Worm (Caenorhabditis elegans) whole organism, L1 larva: ENCODE measurements around the gene T05C12.9.

Source experiments
- C04F5.9 ChIP-seq: sonication (generic microtip); optimal IDR thresholded peaks from 2 replicates; lab custom pipeline; 2016; ENCODE audit warnings: missing genetic modification characterization, missing compliant biosample characterization
- C16A3.4 ChIP-seq: fragments of 150-350 bp; optimal IDR thresholded peaks from 2 replicates; lab custom pipeline; 2014; ENCODE audit warnings: missing biosample characterization, missing genetic modification characterization
- F16B12.6 ChIP-seq: fragments of 150-350 bp; optimal IDR thresholded peaks from 2 replicates; lab custom pipeline; 2014; ENCODE audit warnings: missing biosample characterization, missing genetic modification characterization
- blmp-1 ChIP-seq: fragments of 150-350 bp; optimal IDR thresholded peaks from 2 replicates; lab custom pipeline; 2014; ENCODE audit warnings: missing biosample characterization, missing genetic modification characterization
- ceh-63 ChIP-seq: fragments of 200-800 bp; sonication (Bioruptor generic); optimal IDR thresholded peaks from 2 replicates; lab custom pipeline; 2018; ENCODE audit warnings: mild to moderate bottlenecking, missing genetic modification characterization, missing compliant biosample characterization
- ceh-8 ChIP-seq: fragments of 200-800 bp; sonication (Bioruptor generic); optimal IDR thresholded peaks from 2 replicates; lab custom pipeline; 2018; ENCODE audit warnings: mild to moderate bottlenecking, missing genetic modification characterization, moderate library complexity, missing compliant biosample characterization
- ceh-82 ChIP-seq, 3 experiments: fragments of 150-350 bp in 1 of 3; sonication (generic microtip) in 2 of 3; optimal IDR thresholded peaks; 2 replicates each; lab custom pipeline; 2014 to 2017; ENCODE audit warnings: missing biosample characterization in 3 of 3, missing genetic modification characterization in 3 of 3
- ces-1 ChIP-seq: fragments of 150-350 bp; optimal IDR thresholded peaks from 2 replicates; lab custom pipeline; 2014; ENCODE audit warnings: missing biosample characterization, missing genetic modification reagents, missing genetic modification characterization
- dpl-1 ChIP-seq, 3 experiments: fragments of 150-350 bp in 2 of 3; sonication (generic microtip) in 1 of 3; optimal IDR thresholded peaks; 2 replicates each; lab custom pipeline; 2014 to 2017; ENCODE audit warnings: missing biosample characterization in 3 of 3, missing genetic modification characterization in 3 of 3, missing genetic modification reagents in 3 of 3
- dsc-1 ChIP-seq: sonication (generic microtip); optimal IDR thresholded peaks from 2 replicates; lab custom pipeline; 2016; ENCODE audit warnings: mild to moderate bottlenecking, missing genetic modification characterization, missing compliant biosample characterization
- efl-1 ChIP-seq, 4 experiments: fragments of 150-350 bp; optimal IDR thresholded peaks in 3 of 4; peaks in 1 of 4; 1 replicate in 1 of 4; 2 replicates in 3 of 4; lab custom pipeline; 2014; ENCODE audit warnings: missing biosample characterization in 2 of 4, missing genetic modification characterization in 2 of 4, missing genetic modification reagents in 2 of 4
- efl-3 ChIP-seq: fragments of 200-800 bp; sonication (Bioruptor generic); optimal IDR thresholded peaks from 2 replicates; lab custom pipeline; 2018; ENCODE audit warnings: mild to moderate bottlenecking, missing genetic modification characterization, missing compliant biosample characterization
- elt-2 ChIP-seq: sonication (generic microtip); optimal IDR thresholded peaks from 2 replicates; lab custom pipeline; 2016; ENCODE audit warnings: missing genetic modification characterization, mild to moderate bottlenecking, inconsistent platforms, missing compliant biosample characterization, missing genetic modification reagents
- elt-3 ChIP-seq, 6 experiments: fragments of 150-350 bp in 1 of 6; sonication (generic microtip); optimal IDR thresholded peaks; 2 replicates each; lab custom pipeline; 2017 to 2018; ENCODE audit warnings: missing biosample characterization in 6 of 6, missing genetic modification characterization in 6 of 6, inconsistent platforms in 1 of 6
- ets-5 ChIP-seq: fragments of 200-800 bp; sonication (Bioruptor generic); IDR thresholded peaks from 2 replicates; pipeline ENCODE4 v1.3.6; 2022; ENCODE audit warnings: missing genetic modification characterization, missing compliant biosample characterization
- fkh-4 ChIP-seq: sonication (generic microtip); optimal IDR thresholded peaks from 2 replicates; lab custom pipeline; 2016; ENCODE audit warnings: missing compliant biosample characterization, missing genetic modification characterization, borderline replicate concordance
- grh-1 ChIP-seq: fragments of 200-800 bp; sonication (Bioruptor generic); IDR thresholded peaks from 2 replicates; pipeline ENCODE4 v1.3.6; 2022; ENCODE audit warnings: missing genetic modification reagents, missing genetic modification characterization, missing compliant biosample characterization
- hlh-17 ChIP-seq: fragments of 200-800 bp; sonication (Bioruptor generic); optimal IDR thresholded peaks from 2 replicates; lab custom pipeline; 2018; ENCODE audit warnings: missing genetic modification characterization, mild to moderate bottlenecking, missing compliant biosample characterization, moderate library complexity, borderline replicate concordance
- jun-1 ChIP-seq: fragments of 150-350 bp; optimal IDR thresholded peaks from 2 replicates; lab custom pipeline; 2014; ENCODE audit warnings: missing biosample characterization, missing genetic modification reagents, missing genetic modification characterization
- lin-14 ChIP-seq: fragments of 200-800 bp; sonication (Bioruptor generic); optimal IDR thresholded peaks from 2 replicates; lab custom pipeline; 2018; ENCODE audit warnings: mild to moderate bottlenecking, missing genetic modification characterization, moderate library complexity, missing compliant biosample characterization
- lin-15B ChIP-seq: fragments of 150-350 bp; sonication (generic microtip); optimal IDR thresholded peaks from 3 replicates; lab custom pipeline; 2014; ENCODE audit warnings: missing biosample characterization, missing genetic modification characterization
- lin-39 ChIP-seq: fragments of 150-350 bp; optimal IDR thresholded peaks from 2 replicates; lab custom pipeline; 2014; ENCODE audit warnings: missing biosample characterization, missing genetic modification reagents, missing genetic modification characterization
- lsy-2 ChIP-seq, 2 experiments: fragments of 150-350 bp; optimal IDR thresholded peaks; 2 replicates each; lab custom pipeline; 2014; ENCODE audit warnings: missing biosample characterization in 2 of 2, missing genetic modification characterization in 2 of 2
- mdl-1 ChIP-seq, 2 experiments: fragments of 150-350 bp; optimal IDR thresholded peaks; 2 replicates each; lab custom pipeline; 2014 to 2017; ENCODE audit warnings: missing biosample characterization in 2 of 2, missing genetic modification characterization in 2 of 2, inconsistent platforms in 1 of 2
- mef-2 ChIP-seq: fragments of 150-350 bp; optimal IDR thresholded peaks from 2 replicates; lab custom pipeline; 2014; ENCODE audit warnings: missing biosample characterization, missing genetic modification characterization
- mep-1 ChIP-seq: fragments of 150-350 bp; optimal IDR thresholded peaks from 2 replicates; lab custom pipeline; 2014; ENCODE audit warnings: missing biosample characterization, missing genetic modification characterization
- nhr-12 ChIP-seq: sonication (generic microtip); optimal IDR thresholded peaks from 2 replicates; lab custom pipeline; 2017; ENCODE audit warnings: missing biosample characterization, missing genetic modification characterization
- nhr-19 ChIP-seq: fragments of 200-800 bp; sonication (Bioruptor generic); conservative IDR thresholded peaks from 2 replicates; pipeline ENCODE4 v1.3.6; 2022; ENCODE audit warnings: missing genetic modification characterization, missing compliant biosample characterization
- nhr-20 ChIP-seq: sonication (generic microtip); optimal IDR thresholded peaks from 2 replicates; lab custom pipeline; 2016; ENCODE audit warnings: mild to moderate bottlenecking, missing genetic modification characterization, missing compliant biosample characterization
- nhr-71 ChIP-seq: sonication (generic microtip); optimal IDR thresholded peaks from 2 replicates; lab custom pipeline; 2016; ENCODE audit warnings: mild to moderate bottlenecking, missing genetic modification characterization, moderate library complexity, missing compliant biosample characterization
- nhr-77 ChIP-seq: fragments of 150-350 bp; optimal IDR thresholded peaks from 2 replicates; lab custom pipeline; 2014; ENCODE audit warnings: missing biosample characterization, missing genetic modification characterization
- nhr-84 ChIP-seq: sonication (generic microtip); optimal IDR thresholded peaks from 2 replicates; lab custom pipeline; 2017; ENCODE audit warnings: missing biosample characterization, missing genetic modification characterization
- nhr-85 ChIP-seq: sonication (generic microtip); peaks from one replicate; lab custom pipeline; 2016; ENCODE audit warnings: missing genetic modification characterization, inconsistent platforms, missing compliant biosample characterization
- pqm-1 ChIP-seq: sonication (generic microtip); optimal IDR thresholded peaks from 3 replicates; lab custom pipeline; 2017; ENCODE audit warnings: missing biosample characterization, missing genetic modification characterization
- rnt-1 ChIP-seq: sonication (generic microtip); optimal IDR thresholded peaks from 2 replicates; lab custom pipeline; 2016; ENCODE audit warnings: mild to moderate bottlenecking, missing genetic modification characterization, moderate library complexity, missing compliant biosample characterization
- skn-1 ChIP-seq: fragments of 150-350 bp; optimal IDR thresholded peaks from 2 replicates; lab custom pipeline; 2014; ENCODE audit warnings: missing biosample characterization, missing genetic modification characterization
- snu-23 ChIP-seq: sonication (generic microtip); optimal IDR thresholded peaks from 2 replicates; lab custom pipeline; 2016; ENCODE audit warnings: missing genetic modification characterization, missing compliant biosample characterization
- sptf-1 ChIP-seq: fragments of 150-350 bp; optimal IDR thresholded peaks from 2 replicates; lab custom pipeline; 2014; ENCODE audit warnings: missing biosample characterization, missing genetic modification characterization
- tbx-2 ChIP-seq: sonication (generic microtip); optimal IDR thresholded peaks from 2 replicates; lab custom pipeline; 2016; ENCODE audit warnings: missing genetic modification characterization, missing compliant biosample characterization
- tlp-1 ChIP-seq: fragments of 150-350 bp; optimal IDR thresholded peaks from 2 replicates; lab custom pipeline; 2014; ENCODE audit warnings: missing biosample characterization, missing genetic modification characterization
- unc-62 ChIP-seq: fragments of 150-350 bp; optimal IDR thresholded peaks from 2 replicates; lab custom pipeline; 2014; ENCODE audit warnings: missing biosample characterization, missing genetic modification reagents, missing genetic modification characterization
- unc-86 ChIP-seq: sonication (generic microtip); optimal IDR thresholded peaks from 2 replicates; lab custom pipeline; 2016; ENCODE audit warnings: missing genetic modification characterization, missing compliant biosample characterization
- vab-15 ChIP-seq: sonication (generic microtip); optimal IDR thresholded peaks from 2 replicates; lab custom pipeline; 2017; ENCODE audit warnings: missing genotype, mild to moderate bottlenecking, missing genetic modification characterization, missing compliant biosample characterization
- xbp-1 ChIP-seq: sonication (generic microtip); optimal IDR thresholded peaks from 2 replicates; lab custom pipeline; 2016; ENCODE audit warnings: missing genetic modification characterization, missing compliant biosample characterization
- zip-4 ChIP-seq: fragments of 200-800 bp; sonication (Bioruptor generic); optimal IDR thresholded peaks from 2 replicates; lab custom pipeline; 2018; ENCODE audit warnings: mild to moderate bottlenecking, missing genetic modification characterization, moderate library complexity, missing compliant biosample characterization
- ztf-11 ChIP-seq, 2 experiments: sonication (generic microtip); optimal IDR thresholded peaks; 2 replicates each; lab custom pipeline; 2016 to 2017; ENCODE audit warnings: missing genetic modification characterization in 2 of 2, missing biosample characterization in 1 of 2, missing compliant biosample characterization in 1 of 2

The T05C12.9 gene

ce11 chrII:8143278-8143931 is 49.6 kb downstream of the T05C12.9 start, which contains the start of the genes ints-11 and rpl-10 (continued):
- no peak for TF ChIP-seq ztf-11 (tag; optimal IDR thresholded peaks at IDR 0.05; lab: Kevin White, UChicago)
- peak in 1 of 6 experiments; percentile 33 for TF ChIP-seq elt-3 (tag; optimal IDR thresholded peaks at IDR 0.05; lab: Kevin White, UChicago)
- no peak for TF ChIP-seq hlh-17
- TF ChIP-seq mdl-1 (tag; optimal IDR thresholded peaks at IDR 0.05; lab: Kevin White, UChicago): peak in 1 of 2 experiments; percentile 29
- TF ChIP-seq vab-15 (tag; lab: Kevin White, UChicago): no peak
- TF ChIP-seq fkh-4 (tag; lab: Kevin White, UChicago): no peak
- TF ChIP-seq lin-39: no peak
- TF ChIP-seq lsy-2 (tag; optimal IDR thresholded peaks at IDR 0.05; lab: Kevin White, UChicago): peak; percentile 89 to 98
- no peak for TF ChIP-seq efl-3 (GFP tag; lab: Kevin White, UChicago)
- peak in 2 of 3 experiments; percentile 28 to 63 for TF ChIP-seq ceh-82 (tag; optimal IDR thresholded peaks at IDR 0.05; lab: Kevin White, UChicago)
- no peak for TF ChIP-seq tlp-1 (tag; lab: Kevin White, UChicago)
- TF ChIP-seq rnt-1 (tag; lab: Kevin White, UChicago): peak; percentile 44
- TF ChIP-seq dsc-1: no peak
- peak; percentile 27 for TF ChIP-seq nhr-20 (tag; lab: Kevin White, UChicago)
- peak; percentile 43 for TF ChIP-seq lin-15B
- peak; percentile 51 to 74 (median 71) for TF ChIP-seq dpl-1 (GFP tag; optimal IDR thresholded peaks at IDR 0.05; lab: Kevin White, UChicago)
- TF ChIP-seq snu-23 (GFP tag; lab: Kevin White, UChicago): peak; percentile 73
- TF ChIP-seq unc-86 (tag; lab: Kevin White, UChicago): no peak
- no peak for TF ChIP-seq ceh-63 (GFP tag; lab: Kevin White, UChicago)
- TF ChIP-seq mef-2 (tag; lab: Kevin White, UChicago): no peak
- TF ChIP-seq xbp-1: peak; percentile 48
- TF ChIP-seq elt-2: no peak
- peak; percentile 19 for TF ChIP-seq tbx-2 (tag; lab: Kevin White, UChicago)
- TF ChIP-seq ets-5: no peak
- TF ChIP-seq pqm-1 (tag; lab: Kevin White, UChicago): no peak
- TF ChIP-seq sptf-1 (tag; lab: Kevin White, UChicago): no peak
- TF ChIP-seq nhr-71 (tag; lab: Kevin White, UChicago): peak; percentile 65
- TF ChIP-seq nhr-84: no peak
- no peak for TF ChIP-seq jun-1 (tag; lab: Kevin White, UChicago)
- no peak for TF ChIP-seq zip-4 (GFP tag; lab: Kevin White, UChicago)
- no peak for TF ChIP-seq ces-1 (GFP tag; lab: Kevin White, UChicago)
- peak; percentile 72 for TF ChIP-seq nhr-85 (tag; lab: Kevin White, UChicago)
- peak; percentile 41 for TF ChIP-seq C04F5.9 (tag; lab: Kevin White, UChicago)
- no peak for TF ChIP-seq nhr-12
- no peak for TF ChIP-seq lin-14 (GFP tag; lab: Kevin White, UChicago)
- TF ChIP-seq unc-62 (GFP tag; lab: Kevin White, UChicago): no peak
- no peak for TF ChIP-seq ceh-8 (GFP tag; lab: Kevin White, UChicago)
- peak; percentile 66 for TF ChIP-seq blmp-1 (tag; lab: Kevin White, UChicago)
- peak; percentile 59 for TF ChIP-seq C16A3.4 (tag; lab: Kevin White, UChicago)
- TF ChIP-seq nhr-77: no peak
- no peak for TF ChIP-seq grh-1 (GFP tag; lab: Robert Waterston, UW)
- 0 out of 2 replicates have a peak, but pooled peaks have one; percentile 23 for TF ChIP-seq nhr-19 (GFP tag; lab: Robert Waterston, UW)
- peak; percentile 72 for TF ChIP-seq mep-1
- TF ChIP-seq efl-1 (optimal IDR thresholded peaks at IDR 0.05; lab: Kevin White, UChicago): peak; percentile 67 to 74
- TF ChIP-seq efl-1 (GFP tag; optimal IDR thresholded peaks at IDR 0.05 in 1 of 2; lab: Kevin White, UChicago): peak; percentile 70 to 90
- TF ChIP-seq skn-1 (tag; lab: Kevin White, UChicago): peak; percentile 56
- peak; percentile 83 for TF ChIP-seq F16B12.6 (tag; lab: Kevin White, UChicago)
